Worm (Caenorhabditis elegans) whole organism, L4/young adult: ENCODE measurements around the gene srbc-77.

ENCODE experiments used
- W03F9.2 ChIP-seq: fragments of 150-350 bp; optimal IDR thresholded peaks from 2 replicates; lab custom pipeline; 2014; ENCODE audit warnings: missing biosample characterization, missing genetic modification characterization
- dao-5 ChIP-seq: sonication (generic microtip); optimal IDR thresholded peaks from 2 replicates; lab custom pipeline; 2016; ENCODE audit warnings: missing genotype, missing genetic modification characterization, moderate library complexity, missing compliant biosample characterization
- him-1 ChIP-seq: sonication (generic microtip); optimal IDR thresholded peaks from 2 replicates; lab custom pipeline; 2016; ENCODE audit warnings: missing genotype, missing genetic modification reagents, missing genetic modification characterization, missing compliant biosample characterization

DNA sequence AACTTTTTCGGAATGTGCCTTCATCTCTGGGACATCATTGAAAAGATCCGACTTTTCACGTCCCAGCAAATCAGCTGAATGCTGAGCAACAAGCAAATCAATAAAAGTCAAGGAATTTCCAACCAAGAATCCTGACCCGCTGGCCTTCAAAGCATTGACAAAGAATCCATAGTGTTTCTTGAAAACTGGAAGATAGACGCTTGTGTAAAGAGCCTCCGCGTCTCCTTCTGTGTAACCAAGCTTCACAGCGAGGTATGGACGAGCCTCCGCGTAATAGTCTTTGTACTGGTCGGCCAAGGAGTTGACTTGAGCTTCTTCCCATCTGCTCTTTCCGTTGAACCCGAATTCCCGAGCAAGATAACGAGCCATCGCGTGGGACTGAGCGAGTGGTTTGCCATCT, 14.7 kb upstream of the srbc-77 start:
- TF ChIP-seq him-1 (tag; lab: Kevin White, UChicago) = no peak
- TF ChIP-seq W03F9.2 (tag; lab: Kevin White, UChicago) = no peak
- TF ChIP-seq dao-5 = no peak
